Worm (Caenorhabditis elegans): ENCODE measurements around the gene F13A2.1.
A peak's percentile ranks its signal among the peaks of the same experiment; 100 is the strongest.

The F13A2.1 gene

ce11 chrV:4375807-4376564, 6.2 kb downstream of the F13A2.1 start, which contains the start of gene F32D1.7 (continued):
- TF ChIP-seq rec-8 (tag; optimal IDR thresholded peaks at IDR 0.05), result no peak
- no peak for TF ChIP-seq nhr-120 (GFP tag; IDR thresholded peaks at IDR 0.05)
- TF ChIP-seq nhr-27 (tag; optimal IDR thresholded peaks at IDR 0.05), result no peak
- no peak for TF ChIP-seq dpff-1 (tag; optimal IDR thresholded peaks at IDR 0.05)
- no peak for TF ChIP-seq bed-1 (GFP tag; IDR thresholded peaks at IDR 0.05)
- TF ChIP-seq pbrm-1 (GFP tag; IDR thresholded peaks at IDR 0.05), result no peak
- peak; percentile 61 for TF ChIP-seq dox-1 (GFP tag; IDR thresholded peaks at IDR 0.05)
- no peak for TF ChIP-seq F52B5.7 (tag; optimal IDR thresholded peaks at IDR 0.05)
- TF ChIP-seq nhr-179 (tag; optimal IDR thresholded peaks at IDR 0.05), result no peak
- peak; percentile 91 for TF ChIP-seq ceh-91 (GFP tag; IDR thresholded peaks at IDR 0.05)
- no peak for TF ChIP-seq ztf-6 (GFP tag; IDR thresholded peaks at IDR 0.05)
- no peak for TF ChIP-seq nhr-80 (tag; optimal IDR thresholded peaks at IDR 0.05)
- TF ChIP-seq F37B4.10 (GFP tag; IDR thresholded peaks at IDR 0.05), result no peak
- no peak for TF ChIP-seq F10E7.11 (tag; optimal IDR thresholded peaks at IDR 0.05)
- TF ChIP-seq nfya-1 (tag; optimal IDR thresholded peaks at IDR 0.05; ENCODE audit: borderline replicate concordance, insufficient read depth), result no peak
- no peak for TF ChIP-seq K12H6.12 (tag; optimal IDR thresholded peaks at IDR 0.05)
- no peak; the same call in 1 of the 2 replicates for TF ChIP-seq lir-1 (GFP tag; conservative IDR thresholded peaks at IDR 0.05)
- peak; percentile 69 for TF ChIP-seq zfh-2 (GFP tag; conservative IDR thresholded peaks at IDR 0.05)
- TF ChIP-seq D2030.7 (GFP tag; IDR thresholded peaks at IDR 0.05), result peak; percentile 87
- no peak for TF ChIP-seq ztf-26 (tag; optimal IDR thresholded peaks at IDR 0.05)
- TF ChIP-seq madf-6 (GFP tag; IDR thresholded peaks at IDR 0.05), result peak; percentile 99
- peak; percentile 59; the same call in 1 of the 2 replicates for TF ChIP-seq hsf-1 (GFP tag; IDR thresholded peaks at IDR 0.05)
- peak; percentile 34 for TF ChIP-seq him-1 (tag; optimal IDR thresholded peaks at IDR 0.05)
- TF ChIP-seq mcd-1 (GFP tag; IDR thresholded peaks at IDR 0.05), result peak; percentile 53; the same call in 1 of the 2 replicates
- TF ChIP-seq ztf-25 (GFP tag; IDR thresholded peaks at IDR 0.05), result no peak
- no peak for TF ChIP-seq F57C9.4 (tag; optimal IDR thresholded peaks at IDR 0.05)
- no peak for TF ChIP-seq ztf-18 (tag; optimal IDR thresholded peaks at IDR 0.05)
- no peak for TF ChIP-seq B0019.2 (GFP tag; conservative IDR thresholded peaks at IDR 0.05)
- TF ChIP-seq Y79H2A.3 (GFP tag; conservative IDR thresholded peaks at IDR 0.05), result no peak
- TF ChIP-seq lin-54 (GFP tag; optimal IDR thresholded peaks at IDR 0.05), result peak; percentile 91
- TF ChIP-seq attf-6 (GFP tag; IDR thresholded peaks at IDR 0.05), result no peak
- TF ChIP-seq rpc-1 (optimal IDR thresholded peaks at IDR 0.05), result no peak
- TF ChIP-seq rpc-1 (tag; optimal IDR thresholded peaks at IDR 0.05), result no peak
- peak; percentile 38 for TF ChIP-seq unc-130 (GFP tag; optimal IDR thresholded peaks at IDR 0.05)
- no peak for TF ChIP-seq mxl-1 (tag; optimal IDR thresholded peaks at IDR 0.05)
- peak; percentile 90 for TF ChIP-seq dpl-1 (GFP tag; optimal IDR thresholded peaks at IDR 0.05)
- no peak for TF ChIP-seq ets-4 (GFP tag; optimal IDR thresholded peaks at IDR 0.05)
- TF ChIP-seq cebp-2 (GFP tag; IDR thresholded peaks at IDR 0.05), result no peak

- TF ChIP-seq attf-6 (GFP tag; IDR thresholded peaks at IDR 0.05) (0 out of 2 replicates have a peak, but pooled peaks have one; percentile 21), madf-10 (tag; optimal IDR thresholded peaks at IDR 0.05) (no peak), F57C9.4 (tag; optimal IDR thresholded peaks at IDR 0.05) (no peak), lin-35 (GFP tag; optimal IDR thresholded peaks at IDR 0.05) (no peak), egl-44 (GFP tag; IDR thresholded peaks at IDR 0.05) (no peak), hrde-1 (tag; optimal IDR thresholded peaks at IDR 0.05; ENCODE audit: borderline replicate concordance) (no peak), die-1 (tag; optimal IDR thresholded peaks at IDR 0.05) (no peak), lin-54 (GFP tag; optimal IDR thresholded peaks at IDR 0.05) (peak; percentile 3), B0336.3 (GFP tag; IDR thresholded peaks at IDR 0.05) (peak; percentile 17; the same call in 1 of the 2 replicates), Y53G8AR.9 (GFP tag; conservative IDR thresholded peaks at IDR 0.05) (0 out of 2 replicates have a peak, but pooled peaks have one; percentile 18), efl-1 (GFP tag; optimal IDR thresholded peaks at IDR 0.05) (peak; percentile 18), madf-3 (GFP tag; IDR thresholded peaks at IDR 0.05) (peak; percentile 63; the same call in 1 of the 2 replicates), ceh-100 (GFP tag; IDR thresholded peaks at IDR 0.05) (no peak), xnd-1 (tag; optimal IDR thresholded peaks at IDR 0.05) (peak; percentile 43), madf-6 (GFP tag; IDR thresholded peaks at IDR 0.05) (peak; percentile 58), rpc-1 (optimal IDR thresholded peaks at IDR 0.05) (no peak), rpc-1 (tag; optimal IDR thresholded peaks at IDR 0.05) (no peak), hsf-1 (GFP tag; IDR thresholded peaks at IDR 0.05) (0 out of 2 replicates have a peak, but pooled peaks have one; percentile 51)
Observed at ce11 chrV:4374625-4375024, 7.6 kb downstream of the F13A2.1 start, which contains the start of gene neg-1. neg-1 (minus strand) TSS chrV:4374874.

Data from whole organism, young adult.